Fruit fly (Drosophila melanogaster) whole organism, embryonic: ENCODE measurements around the gene CG31922.

Experiments used
- Ada2b ChIP-seq: fragments of 200-800 bp; sonication (Bioruptor generic); IDR thresholded peaks from 2 replicates; pipeline ENCODE4 v1.3.6; 2022; ENCODE audit warnings: missing biosample characterization, missing genetic modification characterization
- CG10209 ChIP-seq: fragments of 200-800 bp; sonication (Bioruptor generic); optimal IDR thresholded peaks from 3 replicates; lab custom pipeline; 2017; ENCODE audit warnings: missing biosample characterization, mild to moderate bottlenecking, missing genetic modification characterization, missing genetic modification reagents
- CG12659 ChIP-seq: fragments of 200-800 bp; sonication (Bioruptor generic); optimal IDR thresholded peaks from 3 replicates; lab custom pipeline; 2017; ENCODE audit warnings: mild to moderate bottlenecking, missing biosample characterization, missing genetic modification reagents, missing genetic modification characterization
- CG13287 ChIP-seq: fragments of 200-800 bp; sonication (Bioruptor generic); IDR thresholded peaks from 2 replicates; pipeline ENCODE4 v1.3.6; 2022; ENCODE audit warnings: missing biosample characterization, missing genetic modification characterization; ENCODE audit not compliant: partially characterized antibody
- CG14050 ChIP-seq: fragments of 200-800 bp; sonication (Bioruptor generic); IDR thresholded peaks from 3 replicates; pipeline ENCODE4 v1.3.6; 2022; ENCODE audit warnings: missing biosample characterization, missing genetic modification characterization
- CG15011 ChIP-seq: fragments of 200-800 bp; sonication (Bioruptor generic); optimal IDR thresholded peaks from 3 replicates; lab custom pipeline; 2018; ENCODE audit warnings: missing biosample characterization, mild to moderate bottlenecking, missing genetic modification characterization
- CG1603 ChIP-seq: fragments of 200-800 bp; sonication (Bioruptor generic); optimal IDR thresholded peaks from 2 replicates; lab custom pipeline; 2019; ENCODE audit warnings: missing biosample characterization, mild to moderate bottlenecking, missing genetic modification characterization, moderate library complexity
- CG17829 ChIP-seq: fragments of 200-800 bp; optimal IDR thresholded peaks from 2 replicates; lab custom pipeline; 2019; ENCODE audit warnings: missing biosample characterization, mild to moderate bottlenecking, missing genetic modification characterization, moderate library complexity
- CG18476 ChIP-seq: fragments of 200-800 bp; sonication (Bioruptor generic); optimal IDR thresholded peaks from 2 replicates; lab custom pipeline; 2016; ENCODE audit warnings: missing biosample characterization, mild to moderate bottlenecking, missing genetic modification characterization
- CG31224 ChIP-seq: fragments of 200-800 bp; sonication (Bioruptor generic); IDR thresholded peaks from 2 replicates; pipeline ENCODE4 v1.3.6; 2022; ENCODE audit warnings: missing biosample characterization, missing genetic modification characterization
- CG31441 ChIP-seq: fragments of 200-800 bp; sonication (Bioruptor generic); IDR thresholded peaks from 2 replicates; pipeline ENCODE4 v1.3.6; 2022; ENCODE audit warnings: missing biosample characterization, missing genetic modification characterization
- CG34422 ChIP-seq: fragments of 200-800 bp; sonication (Bioruptor generic); IDR thresholded peaks from 3 replicates; pipeline ENCODE4 v1.3.6; 2022; ENCODE audit warnings: missing biosample characterization, missing genetic modification characterization
- CG42726 ChIP-seq: fragments of 200-800 bp; sonication (Bioruptor generic); IDR thresholded peaks from 2 replicates; pipeline ENCODE4 v1.3.6; 2022; ENCODE audit warnings: missing biosample characterization, missing genetic modification characterization; ENCODE audit not compliant: partially characterized antibody
- CG4424 ChIP-seq: fragments of 200-800 bp; sonication (Bioruptor generic); optimal IDR thresholded peaks from 3 replicates; lab custom pipeline; 2016; ENCODE audit warnings: missing biosample characterization, missing genetic modification characterization
- CG7786 ChIP-seq: fragments of 200-800 bp; sonication (Bioruptor generic); optimal IDR thresholded peaks from 2 replicates; lab custom pipeline; 2016; ENCODE audit warnings: missing biosample characterization, missing genetic modification characterization
- CG7839 ChIP-seq: fragments of 200-800 bp; sonication (Bioruptor generic); optimal IDR thresholded peaks from 3 replicates; lab custom pipeline; 2018; ENCODE audit warnings: missing biosample characterization, mild to moderate bottlenecking, missing genetic modification characterization, moderate library complexity
- CG9215 ChIP-seq: fragments of 200-800 bp; sonication (Bioruptor generic); IDR thresholded peaks from 2 replicates; pipeline ENCODE4 v1.3.6; 2022; ENCODE audit warnings: missing biosample characterization, missing genetic modification characterization
- Dek ChIP-seq: fragments of 200-800 bp; sonication (Bioruptor generic); optimal IDR thresholded peaks from 3 replicates; lab custom pipeline; 2019; ENCODE audit warnings: missing biosample characterization, mild to moderate bottlenecking, missing genetic modification characterization, moderate library complexity
- Doc3 ChIP-seq: fragments of 200-800 bp; sonication (Bioruptor generic); IDR thresholded peaks from 3 replicates; pipeline ENCODE4 v1.3.6; 2022; ENCODE audit warnings: missing biosample characterization, missing genetic modification characterization; ENCODE audit not compliant: partially characterized antibody
- Drgx ChIP-seq: fragments of 200-800 bp; sonication (Bioruptor generic); IDR thresholded peaks from 2 replicates; pipeline ENCODE4 v1.3.6; 2022; ENCODE audit warnings: missing biosample characterization, missing genetic modification characterization
- GATAe ChIP-seq: fragments of 200-800 bp; sonication (Bioruptor generic); conservative IDR thresholded peaks from 2 replicates; pipeline ENCODE4 v1.3.6; 2022; ENCODE audit warnings: missing biosample characterization, missing genetic modification characterization
- HLHmδ ChIP-seq: fragments of 200-800 bp; sonication (Bioruptor generic); optimal IDR thresholded peaks from 2 replicates; lab custom pipeline; 2018; ENCODE audit warnings: missing biosample characterization, mild to moderate bottlenecking, missing genetic modification characterization, moderate library complexity
- Hr3 ChIP-seq: fragments of 200-800 bp; sonication (Bioruptor generic); optimal IDR thresholded peaks from 3 replicates; lab custom pipeline; 2016; ENCODE audit warnings: missing biosample characterization, missing genetic modification characterization
- Hr39 ChIP-seq: fragments of >200 bp; optimal IDR thresholded peaks from 2 replicates; lab custom pipeline; 2017
- Jarid2 ChIP-seq: fragments of 200-800 bp; sonication (Bioruptor generic); optimal IDR thresholded peaks from 3 replicates; lab custom pipeline; 2017; ENCODE audit warnings: mild to moderate bottlenecking, missing biosample characterization, missing genetic modification reagents, missing genetic modification characterization
- Mes4 ChIP-seq: fragments of 200-800 bp; sonication (Bioruptor generic); optimal IDR thresholded peaks from 2 replicates; lab custom pipeline; 2016; ENCODE audit warnings: missing biosample characterization, missing genetic modification characterization
- NK7.1 ChIP-seq: fragments of 200-800 bp; sonication (Bioruptor generic); optimal IDR thresholded peaks from 3 replicates; lab custom pipeline; 2016; ENCODE audit warnings: missing biosample characterization, missing genetic modification characterization
- TFAM ChIP-seq: fragments of 200-800 bp; sonication (Bioruptor generic); optimal IDR thresholded peaks from 2 replicates; lab custom pipeline; 2017; ENCODE audit warnings: missing biosample characterization, missing genetic modification characterization, inconsistent platforms
- Taf1 ChIP-seq: fragments of 200-800 bp; sonication (Bioruptor generic); IDR thresholded peaks from 2 replicates; pipeline ENCODE4 v1.3.6; 2022; ENCODE audit warnings: missing biosample characterization, missing genetic modification characterization
- ab ChIP-seq: fragments of 200-800 bp; sonication (Bioruptor generic); optimal IDR thresholded peaks from 2 replicates; lab custom pipeline; 2016; ENCODE audit warnings: missing biosample characterization, missing genetic modification characterization
- abd-A ChIP-seq: fragments of 200-800 bp; sonication (Bioruptor generic); optimal IDR thresholded peaks from 3 replicates; lab custom pipeline; 2019; ENCODE audit warnings: missing biosample characterization, mild to moderate bottlenecking, missing genetic modification characterization, moderate library complexity
- btn ChIP-seq: fragments of 200-800 bp; sonication (Bioruptor generic); optimal IDR thresholded peaks from 2 replicates; lab custom pipeline; 2016; ENCODE audit warnings: missing biosample characterization, missing genetic modification characterization
- caup ChIP-seq: fragments of 200-800 bp; sonication (Bioruptor generic); optimal IDR thresholded peaks from 3 replicates; lab custom pipeline; 2017; ENCODE audit warnings: missing biosample characterization, mild to moderate bottlenecking, missing genetic modification characterization, moderate library complexity; ENCODE audit not compliant: severe bottlenecking
- danr ChIP-seq: fragments of 200-800 bp; sonication (Bioruptor generic); IDR thresholded peaks from 2 replicates; pipeline ENCODE4 v1.3.6; 2022; ENCODE audit warnings: missing biosample characterization, missing genetic modification characterization
- dmrt11E ChIP-seq: fragments of 200-800 bp; sonication (Bioruptor generic); optimal IDR thresholded peaks from 3 replicates; lab custom pipeline; 2018; ENCODE audit warnings: missing biosample characterization, mild to moderate bottlenecking, missing genetic modification characterization, moderate library complexity
- esg ChIP-seq: fragments of 200-800 bp; sonication (Bioruptor generic); conservative IDR thresholded peaks from 2 replicates; pipeline ENCODE4 v1.3.6; 2022; ENCODE audit warnings: missing biosample characterization, missing genetic modification characterization
- eve ChIP-seq, 2 experiments: fragments of >200 bp; optimal IDR thresholded peaks; 2 replicates each; lab custom pipeline; 2017; ENCODE audit warnings: missing biosample characterization in 2 of 2, missing genetic modification characterization in 2 of 2
- gem ChIP-seq: fragments of 200-800 bp; sonication (Bioruptor generic); optimal IDR thresholded peaks from 2 replicates; lab custom pipeline; 2019; ENCODE audit warnings: missing biosample characterization, mild to moderate bottlenecking, missing genetic modification characterization, moderate library complexity
- h ChIP-seq: fragments of >200 bp; optimal IDR thresholded peaks from 2 replicates; lab custom pipeline; 2017
- knrl ChIP-seq: fragments of 200-800 bp; sonication (Bioruptor generic); IDR thresholded peaks from 3 replicates; pipeline ENCODE4 v1.3.6; 2022; ENCODE audit warnings: missing biosample characterization, missing genetic modification characterization; ENCODE audit not compliant: partially characterized antibody
- lov ChIP-seq, 2 experiments: fragments of 200-800 bp in 1 of 2; fragments of >200 bp in 1 of 2; sonication (Bioruptor generic) in 1 of 2; IDR thresholded peaks in 1 of 2; optimal IDR thresholded peaks in 1 of 2; 2 replicates in 1 of 2; 3 replicates in 1 of 2; pipeline versions ENCODE4 v1.3.6 to Lab custom; 2017 to 2022; ENCODE audit warnings: missing biosample characterization in 1 of 2, missing genetic modification characterization in 1 of 2
- mld ChIP-seq: fragments of 200-800 bp; sonication (Bioruptor generic); IDR thresholded peaks from 3 replicates; pipeline ENCODE4 v1.3.6; 2022; ENCODE audit warnings: missing biosample characterization, missing genetic modification characterization; ENCODE audit not compliant: partially characterized antibody
- pb ChIP-seq: fragments of 200-800 bp; sonication (Bioruptor generic); optimal IDR thresholded peaks from 3 replicates; lab custom pipeline; 2016; ENCODE audit warnings: missing biosample characterization, missing genetic modification characterization
- sens ChIP-seq: fragments of 200-800 bp; sonication (Bioruptor generic); peaks from one replicate; lab custom pipeline; 2016; ENCODE audit warnings: missing biosample characterization, missing genetic modification characterization
- sim ChIP-seq: fragments of 200-800 bp; sonication (Bioruptor generic); IDR thresholded peaks from 2 replicates; pipeline ENCODE4 v1.3.6; 2022; ENCODE audit warnings: missing biosample characterization, missing genetic modification characterization
- sqz ChIP-seq: fragments of 200-800 bp; sonication (Bioruptor generic); optimal IDR thresholded peaks from 3 replicates; lab custom pipeline; 2018; ENCODE audit warnings: missing biosample characterization, mild to moderate bottlenecking, missing genetic modification characterization
- ssp ChIP-seq: fragments of 200-800 bp; sonication (Bioruptor generic); IDR thresholded peaks from 2 replicates; pipeline ENCODE4 v1.3.6; 2022; ENCODE audit warnings: missing biosample characterization, missing genetic modification characterization
- trh ChIP-seq: fragments of 200-800 bp; sonication (Bioruptor generic); optimal IDR thresholded peaks from 2 replicates; lab custom pipeline; 2016; ENCODE audit warnings: missing biosample characterization, missing genetic modification characterization
- wdn ChIP-seq: fragments of 200-800 bp; sonication (Bioruptor generic); IDR thresholded peaks from 2 replicates; pipeline ENCODE4 v1.3.6; 2022; ENCODE audit warnings: missing biosample characterization, missing genetic modification characterization
- zf30C ChIP-seq: fragments of 200-800 bp; sonication (Bioruptor generic); optimal IDR thresholded peaks from 3 replicates; lab custom pipeline; 2018; ENCODE audit warnings: missing biosample characterization, mild to moderate bottlenecking, missing genetic modification characterization

Gene CG31922

dm6 chr2L:1169867-1170415, at the start of gene CG31922, which contains the start of gene Plap (continued):
- TF ChIP-seq CG34422 (GFP tag; lab: Robert Waterston, UW) (no peak), dmrt11E (tag; lab: Kevin White, UChicago) (peak; percentile 69), CG31224 (GFP tag; lab: Robert Waterston, UW) (peak; percentile 33; the same call in 1 of the 2 replicates), lov (optimal IDR thresholded peaks at IDR 0.05; lab: Kevin White, UChicago) (no peak), lov (GFP tag; IDR thresholded peaks at IDR 0.05; lab: Robert Waterston, UW) (no peak), CG15011 (no peak), sqz (no peak), Dek (tag; lab: Kevin White, UChicago) (peak; percentile 67), abd-A (no peak), btn (no peak), Drgx (GFP tag; lab: Robert Waterston, UW) (no peak), Doc3 (GFP tag; lab: Robert Waterston, UW) (peak; percentile 94), trh (GFP tag; lab: Kevin White, UChicago) (no peak), CG4424 (GFP tag; lab: Kevin White, UChicago) (peak; percentile 77), CG31441 (GFP tag; lab: Robert Waterston, UW) (no peak; the same call in 1 of the 2 replicates), wdn (GFP tag; lab: Robert Waterston, UW) (no peak), CG1603 (tag; lab: Kevin White, UChicago) (no peak), sens (peak; percentile 92), eve (GFP tag; optimal IDR thresholded peaks at IDR 0.05; lab: Kevin White, UChicago) (no peak), Taf1 (peak; percentile 39; the same call in 1 of the 2 replicates), zf30C (no peak), mld (GFP tag; lab: Robert Waterston, UW) (peak; percentile 82; the same call in 2 of the 3 replicates), Ada2b (GFP tag; lab: Robert Waterston, UW) (no peak), gem (no peak), CG7786 (GFP tag; lab: Kevin White, UChicago) (peak; percentile 67), caup (GFP tag; lab: Kevin White, UChicago) (peak; percentile 14), NK7.1 (GFP tag; lab: Kevin White, UChicago) (no peak), CG18476 (peak; percentile 69), danr (GFP tag; lab: Robert Waterston, UW) (peak; percentile 26; the same call in 1 of the 2 replicates), Hr3 (GFP tag; lab: Kevin White, UChicago) (peak; percentile 86), knrl (GFP tag; lab: Robert Waterston, UW) (peak; percentile 95), CG7839 (tag; lab: Kevin White, UChicago) (no peak), GATAe (GFP tag; lab: Robert Waterston, UW) (peak; percentile 27; the same call in 1 of the 2 replicates), CG17829 (tag; lab: Kevin White, UChicago) (peak; percentile 80), esg (GFP tag; lab: Robert Waterston, UW) (peak; percentile 20; the same call in 1 of the 2 replicates), CG12659 (GFP tag; lab: Kevin White, UChicago) (peak; percentile 82), pb (GFP tag; lab: Kevin White, UChicago) (no peak), ssp (peak; percentile 62), Jarid2 (GFP tag; lab: Kevin White, UChicago) (no peak), CG42726 (GFP tag; lab: Robert Waterston, UW) (no peak), Hr39 (lab: Kevin White, UChicago) (no peak), h (no peak), sim (GFP tag; lab: Robert Waterston, UW) (no peak), CG14050 (no peak), ab (GFP tag; lab: Kevin White, UChicago) (peak; percentile 37), Mes4 (GFP tag; lab: Kevin White, UChicago) (no peak), CG9215 (GFP tag; lab: Robert Waterston, UW) (peak; percentile 78), CG10209 (GFP tag; lab: Kevin White, UChicago) (peak; percentile 51), HLHmδ (GFP tag; lab: Kevin White, UChicago) (no peak), CG13287 (GFP tag; lab: Robert Waterston, UW) (peak; percentile 95), TFAM (GFP tag; lab: Kevin White, UChicago) (no peak)
